Worm (Caenorhabditis elegans): ENCODE measurements around the gene mps-2.

The mps-2 gene

ce11 chrII:303927-304711 lies 7.9 kb downstream of the mps-2 start:
- TF ChIP-seq tbx-2 (tag; optimal IDR thresholded peaks at IDR 0.05): no peak
- no peak for TF ChIP-seq nfya-1 (tag; optimal IDR thresholded peaks at IDR 0.05)
- TF ChIP-seq ceh-45 (GFP tag; IDR thresholded peaks at IDR 0.05): no peak
- TF ChIP-seq lim-6 (tag; optimal IDR thresholded peaks at IDR 0.05): no peak
- no peak for TF ChIP-seq sox-2 (GFP tag; IDR thresholded peaks at IDR 0.05)
- no peak for TF ChIP-seq hlh-15 (tag; optimal IDR thresholded peaks at IDR 0.05)
- TF ChIP-seq ref-2 (tag; optimal IDR thresholded peaks at IDR 0.05): no peak
- no peak for TF ChIP-seq fax-1 (tag; optimal IDR thresholded peaks at IDR 0.05)
- no peak for TF ChIP-seq ceh-6 (GFP tag; optimal IDR thresholded peaks at IDR 0.05)
- no peak for TF ChIP-seq syd-9 (tag; optimal IDR thresholded peaks at IDR 0.05)
- peak; percentile 24 for TF ChIP-seq C08G9.2 (tag; optimal IDR thresholded peaks at IDR 0.05)
- peak; percentile 15 for TF ChIP-seq C38D4.7 (GFP tag; optimal IDR thresholded peaks at IDR 0.05)
- no peak for TF ChIP-seq unc-86 (tag; optimal IDR thresholded peaks at IDR 0.05)
- TF ChIP-seq tbx-7 (tag; optimal IDR thresholded peaks at IDR 0.05): no peak
- no peak for TF ChIP-seq pros-1 (tag; optimal IDR thresholded peaks at IDR 0.05)
- no peak for TF ChIP-seq ceh-14 (tag; optimal IDR thresholded peaks at IDR 0.05)
- TF ChIP-seq pha-4 (tag; optimal IDR thresholded peaks at IDR 0.05): no peak
- no peak for TF ChIP-seq Y22D7AL.16 (tag; optimal IDR thresholded peaks at IDR 0.05)
- no peak for TF ChIP-seq ets-4 (tag; optimal IDR thresholded peaks at IDR 0.05)
- TF ChIP-seq elt-4 (tag; optimal IDR thresholded peaks at IDR 0.05): peak; percentile 57

- TF ChIP-seq rnt-1 (tag; optimal IDR thresholded peaks at IDR 0.05): peak; percentile 55
- TF ChIP-seq elt-2 (tag; optimal IDR thresholded peaks at IDR 0.05): no peak
- TF ChIP-seq hlh-30 (tag; optimal IDR thresholded peaks at IDR 0.05; ENCODE audit: insufficient read depth): peak; percentile 34
Observed at ce11 chrII:300977-301772, 10.8 kb downstream of the mps-2 start, which contains the start of gene K01A2.5. K01A2.5 (plus strand) TSS chrII:301273.

ce11 chrII:299684-300083 lies 12.3 kb downstream of the mps-2 start, which contains the start of gene K01A2.6:
K01A2.6 (plus strand) TSS chrII:299984.
- TF ChIP-seq K09A11.1 (tag; optimal IDR thresholded peaks at IDR 0.05; ENCODE audit: insufficient read depth): no peak
- TF ChIP-seq syd-9 (tag; optimal IDR thresholded peaks at IDR 0.05): no peak
- no peak for TF ChIP-seq fkh-6 (tag; optimal IDR thresholded peaks at IDR 0.05)
- no peak for TF ChIP-seq ceh-18 (tag; optimal IDR thresholded peaks at IDR 0.05)
- no peak for TF ChIP-seq Y22D7AL.16 (tag; optimal IDR thresholded peaks at IDR 0.05)
- no peak for TF ChIP-seq ceh-24 (tag; optimal IDR thresholded peaks at IDR 0.05)
- TF ChIP-seq ceh-9 (tag; optimal IDR thresholded peaks at IDR 0.05): no peak
- TF ChIP-seq che-1 (tag; optimal IDR thresholded peaks at IDR 0.05): no peak
- TF ChIP-seq ref-2 (tag; optimal IDR thresholded peaks at IDR 0.05): no peak
- TF ChIP-seq sox-4 (tag; optimal IDR thresholded peaks at IDR 0.05): no peak

- TF ChIP-seq pat-9 (tag; optimal IDR thresholded peaks at IDR 0.05): no peak
- TF ChIP-seq fkh-6 (tag; optimal IDR thresholded peaks at IDR 0.05): no peak
- no peak for TF ChIP-seq sdc-2 (tag; optimal IDR thresholded peaks at IDR 0.05)
- TF ChIP-seq ceh-18 (tag; optimal IDR thresholded peaks at IDR 0.05): no peak
- TF ChIP-seq syd-9 (tag; optimal IDR thresholded peaks at IDR 0.05): no peak
- no peak for TF ChIP-seq che-1 (tag; optimal IDR thresholded peaks at IDR 0.05)
- TF ChIP-seq ceh-45 (GFP tag; IDR thresholded peaks at IDR 0.05): no peak
- TF ChIP-seq pag-3 (tag; optimal IDR thresholded peaks at IDR 0.05; ENCODE audit: borderline replicate concordance): no peak
- no peak for TF ChIP-seq ttx-3 (tag; optimal IDR thresholded peaks at IDR 0.05)
- TF ChIP-seq fkh-10 (GFP tag; optimal IDR thresholded peaks at IDR 0.05): no peak
- no peak for TF ChIP-seq fax-1 (tag; optimal IDR thresholded peaks at IDR 0.05)
- no peak for TF ChIP-seq dve-1 (tag; optimal IDR thresholded peaks at IDR 0.05)
- TF ChIP-seq ceh-14 (tag; optimal IDR thresholded peaks at IDR 0.05): no peak
Observed at ce11 chrII:296911-297440, 15.0 kb downstream of the mps-2 start, which contains the start of the genes clec-117 and B0432.1. clec-117 (minus strand) TSS chrII:297011. B0432.1 (plus strand) TSS chrII:297390.
